Worm (Caenorhabditis elegans) whole organism, young adult: ENCODE measurements around the gene egl-26.
A peak's percentile ranks its signal among the peaks of the same experiment; 100 is the strongest.

Source experiments
- B0035.1 ChIP-seq: sonication (generic microtip); optimal IDR thresholded peaks from 2 replicates; lab custom pipeline; 2016; ENCODE audit warnings: missing genetic modification characterization, mild to moderate bottlenecking, missing compliant biosample characterization, missing genotype, missing genetic modification reagents
- D2030.7 ChIP-seq: fragments of 200-800 bp; sonication (Bioruptor generic); IDR thresholded peaks from 2 replicates; pipeline ENCODE4 v1.3.6; 2022; ENCODE audit warnings: missing genetic modification reagents, missing genetic modification characterization, missing compliant biosample characterization
- F37B4.10 ChIP-seq: fragments of 200-800 bp; sonication (Bioruptor generic); IDR thresholded peaks from 2 replicates; pipeline ENCODE4 v1.3.6; 2022; ENCODE audit warnings: missing genetic modification characterization, missing compliant biosample characterization
- F52B5.7 ChIP-seq: sonication (generic microtip); optimal IDR thresholded peaks from 2 replicates; lab custom pipeline; 2016; ENCODE audit warnings: mild to moderate bottlenecking, missing genetic modification characterization, missing compliant biosample characterization
- F57A8.1 ChIP-seq: fragments of 200-800 bp; sonication (Bioruptor generic); optimal IDR thresholded peaks from 2 replicates; lab custom pipeline; 2018; ENCODE audit warnings: mild to moderate bottlenecking, missing genetic modification characterization, moderate library complexity, missing compliant biosample characterization
- T07F8.4 ChIP-seq: sonication (generic microtip); optimal IDR thresholded peaks from 2 replicates; lab custom pipeline; 2016; ENCODE audit warnings: mild to moderate bottlenecking, missing genetic modification characterization, moderate library complexity, missing compliant biosample characterization
- Y56A3A.18 ChIP-seq: fragments of 200-800 bp; sonication (Bioruptor generic); IDR thresholded peaks from 2 replicates; pipeline ENCODE4 v1.3.6; 2022; ENCODE audit warnings: missing genetic modification reagents, missing genetic modification characterization, missing compliant biosample characterization
- attf-6 ChIP-seq: fragments of 200-800 bp; sonication (Bioruptor generic); IDR thresholded peaks from 2 replicates; pipeline ENCODE4 v1.3.6; 2022; ENCODE audit warnings: missing genetic modification reagents, missing genetic modification characterization, missing compliant biosample characterization
- bed-1 ChIP-seq: fragments of 200-800 bp; sonication (Bioruptor generic); IDR thresholded peaks from 2 replicates; pipeline ENCODE4 v1.3.6; 2022; ENCODE audit warnings: missing genetic modification reagents, missing genetic modification characterization, missing compliant biosample characterization
- bed-2 ChIP-seq: fragments of 200-800 bp; sonication (Bioruptor generic); IDR thresholded peaks from 2 replicates; pipeline ENCODE4 v1.3.6; 2022; ENCODE audit warnings: missing genetic modification reagents, missing genetic modification characterization, missing compliant biosample characterization
- cebp-1 ChIP-seq, 2 experiments: fragments of 200-800 bp in 1 of 2; sonication (Bioruptor generic) in 1 of 2; sonication (generic microtip) in 1 of 2; IDR thresholded peaks in 1 of 2; optimal IDR thresholded peaks in 1 of 2; 2 replicates each; pipeline versions ENCODE4 v1.3.6 to Lab custom; 2017 to 2022; ENCODE audit warnings: missing compliant biosample characterization in 2 of 2, missing genetic modification characterization in 2 of 2, mild to moderate bottlenecking in 1 of 2, missing genetic modification reagents in 1 of 2, moderate library complexity in 1 of 2
- ceh-27 ChIP-seq: fragments of 200-800 bp; sonication (Bioruptor generic); optimal IDR thresholded peaks from 2 replicates; lab custom pipeline; 2018; ENCODE audit warnings: mild to moderate bottlenecking, missing genetic modification characterization, moderate library complexity, missing compliant biosample characterization
- ceh-58 ChIP-seq: fragments of 200-800 bp; sonication (Bioruptor generic); IDR thresholded peaks from 2 replicates; pipeline ENCODE4 v1.3.6; 2022; ENCODE audit warnings: missing genetic modification characterization, missing compliant biosample characterization
- ceh-79 ChIP-seq: sonication (generic microtip); optimal IDR thresholded peaks from 2 replicates; lab custom pipeline; 2017; ENCODE audit warnings: mild to moderate bottlenecking, missing genetic modification characterization, missing compliant biosample characterization
- chd-7 ChIP-seq: sonication (generic microtip); optimal IDR thresholded peaks from 2 replicates; lab custom pipeline; 2016; ENCODE audit warnings: mild to moderate bottlenecking, missing genetic modification characterization, moderate library complexity, missing compliant biosample characterization
- dpff-1 ChIP-seq: sonication (generic microtip); optimal IDR thresholded peaks from 2 replicates; lab custom pipeline; 2017; ENCODE audit warnings: mild to moderate bottlenecking, missing genetic modification characterization, missing compliant biosample characterization
- him-1 ChIP-seq: sonication (generic microtip); optimal IDR thresholded peaks from 2 replicates; lab custom pipeline; 2016; ENCODE audit warnings: missing genotype, missing genetic modification reagents, missing genetic modification characterization, missing compliant biosample characterization
- hmg-20 ChIP-seq: fragments of 200-800 bp; sonication (Bioruptor generic); IDR thresholded peaks from 2 replicates; pipeline ENCODE4 v1.3.6; 2022; ENCODE audit warnings: missing genetic modification reagents, missing genetic modification characterization, missing compliant biosample characterization
- hrde-1 ChIP-seq: sonication (generic microtip); optimal IDR thresholded peaks from 2 replicates; lab custom pipeline; 2016; ENCODE audit warnings: missing genetic modification characterization, mild to moderate bottlenecking, missing compliant biosample characterization, moderate library complexity, missing genotype, missing genetic modification reagents, borderline replicate concordance
- lsl-1 ChIP-seq: fragments of 200-800 bp; sonication (Bioruptor generic); optimal IDR thresholded peaks from 2 replicates; lab custom pipeline; 2018; ENCODE audit warnings: mild to moderate bottlenecking, missing genetic modification characterization, moderate library complexity, missing compliant biosample characterization
- mes-4 ChIP-seq: sonication (generic microtip); optimal IDR thresholded peaks from 2 replicates; lab custom pipeline; 2016; ENCODE audit warnings: missing genotype, missing genetic modification characterization, missing compliant biosample characterization
- nfya-2 ChIP-seq: fragments of 200-800 bp; sonication (Bioruptor generic); IDR thresholded peaks from 2 replicates; pipeline ENCODE4 v1.3.6; 2022; ENCODE audit warnings: missing genetic modification reagents, missing genetic modification characterization, missing compliant biosample characterization
- nfyb-1 ChIP-seq: fragments of 200-800 bp; sonication (Bioruptor generic); IDR thresholded peaks from 2 replicates; pipeline ENCODE4 v1.3.6; 2022; ENCODE audit warnings: missing genetic modification reagents, missing genetic modification characterization, missing compliant biosample characterization
- nhr-27 ChIP-seq: fragments of 200-800 bp; sonication (Bioruptor generic); optimal IDR thresholded peaks from 2 replicates; lab custom pipeline; 2018; ENCODE audit warnings: mild to moderate bottlenecking, missing genetic modification characterization, moderate library complexity, missing compliant biosample characterization
- rpc-1 ChIP-seq, 2 experiments: fragments of 150-350 bp in 1 of 2; sonication (generic microtip) in 1 of 2; optimal IDR thresholded peaks; 2 replicates each; lab custom pipeline; 2014 to 2018; ENCODE audit warnings: missing biosample characterization in 1 of 2, missing genetic modification characterization in 1 of 2, missing genetic modification reagents in 1 of 2, missing genotype in 1 of 2
- sdz-38 ChIP-seq: sonication (generic microtip); optimal IDR thresholded peaks from 2 replicates; lab custom pipeline; 2016; ENCODE audit warnings: missing genotype, missing genetic modification characterization, missing compliant biosample characterization
- sea-2 ChIP-seq: fragments of 200-800 bp; sonication (Bioruptor generic); IDR thresholded peaks from 2 replicates; pipeline ENCODE4 v1.3.6; 2022; ENCODE audit warnings: missing genetic modification characterization, missing compliant biosample characterization
- snpc-1.3 ChIP-seq: sonication (generic microtip); optimal IDR thresholded peaks from 2 replicates; lab custom pipeline; 2017; ENCODE audit warnings: missing genetic modification characterization, mild to moderate bottlenecking, missing compliant biosample characterization, antibody characterized with exemption, moderate library complexity, missing genotype, missing genetic modification reagents; ENCODE audit not compliant: insufficient read depth
- snpc-3.4 ChIP-seq: sonication (generic microtip); optimal IDR thresholded peaks from 2 replicates; lab custom pipeline; 2017; ENCODE audit warnings: missing genetic modification characterization, mild to moderate bottlenecking, missing compliant biosample characterization, antibody characterized with exemption, moderate library complexity, missing genotype, missing genetic modification reagents
- tbp1 ChIP-seq: fragments of 200-800 bp; sonication (Bioruptor generic); optimal IDR thresholded peaks from 2 replicates; lab custom pipeline; 2018; ENCODE audit warnings: mild to moderate bottlenecking, missing genetic modification characterization, missing compliant biosample characterization
- tbx-9 ChIP-seq: sonication (generic microtip); optimal IDR thresholded peaks from 2 replicates; lab custom pipeline; 2016; ENCODE audit warnings: borderline replicate concordance, missing genetic modification characterization, inconsistent platforms, missing compliant biosample characterization
- tlf-1 ChIP-seq: fragments of 200-800 bp; sonication (Bioruptor generic); optimal IDR thresholded peaks from 2 replicates; lab custom pipeline; 2018; ENCODE audit warnings: mild to moderate bottlenecking, missing genetic modification characterization, missing compliant biosample characterization
- ztf-25 ChIP-seq: fragments of 200-800 bp; sonication (Bioruptor generic); IDR thresholded peaks from 2 replicates; pipeline ENCODE4 v1.3.6; 2022; ENCODE audit warnings: missing genetic modification reagents, missing genetic modification characterization, missing compliant biosample characterization

egl-26 gene

ce11 chrII:86794-87193, 17.3 kb downstream of the egl-26 start:
- TF ChIP-seq snpc-3.4 (tag; lab: Kevin White, UChicago) (no peak), nfya-2 (no peak), tbp1 (no peak), hmg-20 (no peak), ceh-79 (tag; lab: Kevin White, UChicago) (no peak), ceh-27 (GFP tag; lab: Kevin White, UChicago) (no peak), F52B5.7 (tag; lab: Kevin White, UChicago) (no peak), sea-2 (no peak), chd-7 (tag; lab: Kevin White, UChicago) (no peak), rpc-1 (optimal IDR thresholded peaks at IDR 0.05; lab: Kevin White, UChicago) (no peak), rpc-1 (tag; optimal IDR thresholded peaks at IDR 0.05; lab: Kevin White, UChicago) (no peak), nhr-27 (tag; lab: Kevin White, UChicago) (no peak), mes-4 (no peak), attf-6 (GFP tag; lab: Robert Waterston, UW) (no peak), T07F8.4 (tag; lab: Kevin White, UChicago) (no peak), F37B4.10 (GFP tag; lab: Robert Waterston, UW) (no peak), bed-2 (GFP tag; lab: Robert Waterston, UW) (no peak), dpff-1 (tag; lab: Kevin White, UChicago) (no peak), him-1 (tag; lab: Kevin White, UChicago) (no peak), sdz-38 (tag; lab: Kevin White, UChicago) (no peak)

ce11 chrII:87937-88336, 18.5 kb downstream of the egl-26 start:
- TF ChIP-seq D2030.7 (GFP tag; lab: Robert Waterston, UW) = no peak
- peak; percentile 95 for TF ChIP-seq him-1 (tag; lab: Kevin White, UChicago)
- TF ChIP-seq nfya-2 = no peak

ce11 chrII:91419-91818, 22.0 kb downstream of the egl-26 start, which contains the start of gene mcat-1:
Gene mcat-1 (minus strand): TSS chrII:91519.
- TF ChIP-seq tbx-9 (no peak), hrde-1 (tag; lab: Kevin White, UChicago) (no peak), B0035.1 (no peak), attf-6 (GFP tag; lab: Robert Waterston, UW) (no peak), cebp-1 (GFP tag; IDR thresholded peaks at IDR 0.05; lab: Robert Waterston, UW) (no peak), cebp-1 (tag; optimal IDR thresholded peaks at IDR 0.05; lab: Kevin White, UChicago) (no peak), F57A8.1 (GFP tag; lab: Kevin White, UChicago) (no peak), nfyb-1 (no peak), F37B4.10 (GFP tag; lab: Robert Waterston, UW) (no peak), ceh-79 (tag; lab: Kevin White, UChicago) (no peak), ceh-58 (GFP tag; lab: Robert Waterston, UW) (no peak), snpc-1.3 (no peak), Y56A3A.18 (GFP tag; lab: Robert Waterston, UW) (no peak), chd-7 (tag; lab: Kevin White, UChicago) (no peak)

- no peak for TF ChIP-seq F37B4.10 (GFP tag; lab: Robert Waterston, UW)
- no peak for TF ChIP-seq bed-1 (GFP tag; lab: Robert Waterston, UW)
- no peak for TF ChIP-seq ztf-25 (GFP tag; lab: Robert Waterston, UW)
- TF ChIP-seq lsl-1 (GFP tag; lab: Kevin White, UChicago) = no peak
- no peak for TF ChIP-seq ceh-58 (GFP tag; lab: Robert Waterston, UW)
- TF ChIP-seq tlf-1 = no peak
Measured at ce11 chrII:95177-95576, 25.7 kb downstream of the egl-26 start, which contains the start of gene C50D2.7. Gene C50D2.7 (minus strand): TSS chrII:95277.
